Fruit fly (Drosophila melanogaster) whole organism, larva: ENCODE results near the gene CG42759.
A peak's percentile ranks its signal among the peaks of the same experiment; 100 is the strongest.

Experiments
- noc ChIP-seq: fragments of 200-800 bp; sonication (Bioruptor generic); optimal IDR thresholded peaks from 3 replicates; lab custom pipeline; 2019; ENCODE audit warnings: missing biosample characterization, mild to moderate bottlenecking, missing genetic modification characterization, moderate library complexity

Gene CG42759

dm6 chr3R:10142770-10143169, at the start of gene CG42759:
TSS of gene CG42759 (plus strand) at chr3R:10143070.
- no peak for TF ChIP-seq noc (tag; lab: Kevin White, UChicago)

dm6 chr3R:10093252-10094030, 49.4 kb upstream of the CG42759 start:
- TF ChIP-seq noc (tag; lab: Kevin White, UChicago): peak; percentile 24

dm6 chr3R:10095052-10095451, 47.8 kb upstream of the CG42759 start:
- TF ChIP-seq noc (tag; lab: Kevin White, UChicago): no peak

DNA sequence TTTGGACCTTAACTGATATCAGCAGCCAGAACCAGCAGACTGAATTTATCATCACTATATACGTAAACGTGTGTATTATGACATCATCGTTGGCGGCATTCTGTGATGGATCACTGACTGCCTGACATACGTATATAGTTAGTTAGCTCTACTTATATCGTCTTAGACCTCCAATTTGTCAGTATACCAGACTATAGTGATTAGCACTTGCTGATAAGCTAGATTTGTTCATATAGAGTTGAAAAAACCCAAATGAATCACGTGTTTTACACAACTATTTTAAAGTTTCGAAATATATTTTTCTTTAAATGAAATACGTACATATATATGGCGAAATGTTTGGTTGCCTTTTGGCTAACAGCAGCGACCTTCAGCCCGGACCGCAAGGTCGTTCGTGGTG, 47.1 kb upstream of the CG42759 start:
- TF ChIP-seq noc (tag; lab: Kevin White, UChicago): no peak

- peak; percentile 73 for TF ChIP-seq noc (tag; lab: Kevin White, UChicago)
These were observed 45.2 kb upstream of the CG42759 start for dm6 chr3R:10097531-10098295.

DNA sequence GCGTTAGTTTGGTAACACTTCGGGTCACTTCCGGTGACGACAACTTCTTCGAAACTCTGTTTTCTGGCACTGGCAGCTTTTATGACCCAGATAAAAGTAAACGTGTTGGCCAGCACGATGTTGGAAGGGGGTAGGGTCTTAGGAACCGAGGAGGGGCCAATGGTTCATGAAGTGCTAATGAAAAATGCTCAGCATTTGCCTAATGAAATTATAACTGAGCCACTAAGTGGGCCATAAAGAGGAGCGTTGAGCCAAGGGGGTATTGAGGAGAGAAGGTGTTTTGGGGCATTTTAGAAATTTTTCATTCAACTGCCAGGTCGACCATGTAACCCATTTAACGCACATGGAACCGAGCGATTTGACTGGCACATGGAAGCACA, 44.6 kb upstream of the CG42759 start:
- no peak for TF ChIP-seq noc (tag; lab: Kevin White, UChicago)

- TF ChIP-seq noc (tag; lab: Kevin White, UChicago): peak; percentile 54
These were observed 43.4 kb upstream of the CG42759 start for dm6 chr3R:10099401-10099848.

- no peak for TF ChIP-seq noc (tag; lab: Kevin White, UChicago)
These were observed 42.2 kb upstream of the CG42759 start for dm6 chr3R:10100498-10101196.

DNA sequence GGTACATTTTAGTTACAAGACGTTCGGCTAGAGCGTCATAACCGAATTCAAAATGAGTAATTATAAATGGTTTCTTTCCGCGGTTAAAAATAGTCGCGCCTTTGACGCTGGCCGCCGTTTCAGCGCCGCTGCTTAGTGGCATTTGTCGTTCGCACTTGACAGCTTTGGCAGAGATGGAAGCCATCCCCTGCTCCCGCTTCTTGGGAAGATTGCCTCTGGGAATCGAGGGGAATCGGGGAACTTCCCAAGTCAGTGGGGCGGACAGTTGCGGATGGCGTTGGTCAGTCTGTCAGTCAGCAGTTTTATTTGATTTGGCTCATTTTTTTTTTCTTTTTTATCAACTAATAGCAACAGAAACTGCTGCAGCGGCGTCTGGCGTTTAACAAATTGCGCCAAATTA, 36.1 kb upstream of the CG42759 start:
- no peak for TF ChIP-seq noc (tag; lab: Kevin White, UChicago)

dm6 chr3R:10108289-10108928, 34.5 kb upstream of the CG42759 start:
- TF ChIP-seq noc (tag; lab: Kevin White, UChicago): no peak

dm6 chr3R:10109212-10109880, 33.5 kb upstream of the CG42759 start:
- TF ChIP-seq noc (tag; lab: Kevin White, UChicago): no peak

DNA sequence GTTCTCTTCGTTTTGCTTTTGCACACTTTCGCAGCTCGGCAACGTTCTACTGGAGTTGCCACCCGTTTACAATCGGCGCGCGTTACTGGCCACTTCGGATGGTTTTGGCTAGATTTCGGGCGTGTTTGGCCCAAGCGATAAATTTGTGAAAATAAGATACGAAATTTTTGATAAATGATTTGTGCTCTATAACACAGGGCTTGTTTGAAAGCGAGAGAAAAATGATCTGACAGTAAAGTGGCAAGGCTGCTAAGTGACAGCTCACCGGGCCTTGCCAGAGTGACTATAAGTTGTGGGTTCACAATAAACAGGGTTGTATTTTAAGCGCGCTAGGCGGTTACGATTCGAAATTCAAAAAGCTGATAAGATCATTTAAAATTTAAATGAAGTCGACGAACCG, 32.9 kb upstream of the CG42759 start, which contains the start of gene Fmr1:
TSS of gene Fmr1 (minus strand) at position 184 of the 400 bp plus-strand sequence.
- TF ChIP-seq noc (tag; lab: Kevin White, UChicago): no peak

dm6 chr3R:10111150-10111814, 31.6 kb upstream of the CG42759 start:
- no peak for TF ChIP-seq noc (tag; lab: Kevin White, UChicago)

DNA sequence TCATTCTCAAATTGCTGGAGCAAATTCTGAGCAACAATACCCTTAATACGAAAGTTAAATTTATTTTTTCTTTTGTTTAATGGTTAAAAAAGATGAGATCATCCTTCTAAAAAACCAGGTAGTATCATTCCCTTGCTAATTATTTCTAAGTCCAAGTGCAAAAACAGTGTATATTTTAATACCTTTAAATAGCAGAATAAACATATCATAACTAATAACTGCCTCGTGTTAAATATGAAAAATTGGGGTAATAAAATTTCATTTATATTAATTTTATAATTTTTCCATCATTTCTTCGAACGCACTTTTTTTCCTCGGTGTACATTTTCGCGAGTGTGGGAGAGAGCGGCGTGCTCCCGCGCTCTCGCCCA, 31.1 kb upstream of the CG42759 start:
- TF ChIP-seq noc (tag; lab: Kevin White, UChicago): no peak
